Worm (Caenorhabditis elegans): ENCODE results near the gene R08E5.4.

DNA sequence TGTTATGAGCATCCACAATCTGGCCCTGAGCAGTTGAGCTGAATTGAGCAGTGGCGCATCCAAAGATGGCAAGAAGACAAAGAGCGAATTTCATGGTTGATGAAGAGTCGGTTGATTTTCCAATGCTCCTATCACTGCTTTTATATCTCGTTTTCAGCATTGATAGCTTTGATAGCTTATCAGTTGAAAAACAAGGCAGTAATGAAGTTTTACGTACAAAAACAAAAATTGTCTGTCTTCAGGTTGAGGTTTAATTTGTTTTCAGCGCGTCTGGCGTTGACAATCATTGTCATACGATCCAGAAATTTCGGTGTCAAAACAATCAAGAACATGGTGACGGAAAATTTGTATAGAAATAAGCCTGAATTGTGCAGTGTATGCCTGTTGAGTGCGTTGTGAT, 43.2 kb downstream of the R08E5.4 start, which contains the start of gene scl-13:
- no peak for TF ChIP-seq ets-7 (tag; optimal IDR thresholded peaks at IDR 0.05)
- no peak for TF ChIP-seq aly-1 (tag; optimal IDR thresholded peaks at IDR 0.05)
- TF ChIP-seq ama-1 (optimal IDR thresholded peaks at IDR 0.05): no peak
- no peak for TF ChIP-seq hnd-1 (tag; optimal IDR thresholded peaks at IDR 0.05)
- no peak for TF ChIP-seq flt-1 (GFP tag; IDR thresholded peaks at IDR 0.05)
- no peak for TF ChIP-seq F13C5.2 (tag; optimal IDR thresholded peaks at IDR 0.05)

All from whole organism, early embryonic.